Fruit fly (Drosophila melanogaster) whole organism, wandering third instar larva: ENCODE measurements around the gene CG13252.

ENCODE experiments used
- Dif ChIP-seq: fragments of 200-275, 200-300 bp; sonication (Bioruptor generic); optimal IDR thresholded peaks from 2 replicates; lab custom pipeline; 2018; ENCODE audit warnings: missing biosample characterization, missing genetic modification characterization; ENCODE audit not compliant: partially characterized antibody
- GATAd ChIP-seq: sonication (Bioruptor generic); optimal IDR thresholded peaks from 2 replicates; lab custom pipeline; 2016; ENCODE audit warnings: missing biosample characterization, missing genetic modification characterization
- Myc ChIP-seq: fragments of >200 bp; optimal IDR thresholded peaks from 2 replicates; lab custom pipeline; 2017
- Sp1 ChIP-seq: fragments of 200-800 bp; sonication (Bioruptor generic); optimal IDR thresholded peaks from 3 replicates; lab custom pipeline; 2019; ENCODE audit warnings: missing biosample characterization, mild to moderate bottlenecking, missing genetic modification characterization, moderate library complexity
- brk ChIP-seq: fragments of 200-800 bp; sonication (Bioruptor generic); optimal IDR thresholded peaks from 2 replicates; lab custom pipeline; 2016; ENCODE audit warnings: missing biosample characterization, mild to moderate bottlenecking, missing genetic modification characterization
- lola ChIP-seq: fragments of >200 bp; optimal IDR thresholded peaks from 2 replicates; lab custom pipeline; 2017; ENCODE audit warnings: missing biosample characterization, missing genetic modification characterization
- pan ChIP-seq: fragments of >200 bp; optimal IDR thresholded peaks from 2 replicates; lab custom pipeline; 2017
- psq ChIP-seq: fragments of 200-800 bp; sonication (Bioruptor generic); optimal IDR thresholded peaks from 3 replicates; lab custom pipeline; 2017; ENCODE audit warnings: missing biosample characterization, mild to moderate bottlenecking, missing genetic modification characterization, moderate library complexity
- sage ChIP-seq: fragments of 200-800 bp; sonication (Bioruptor generic); optimal IDR thresholded peaks from 2 replicates; lab custom pipeline; 2016; ENCODE audit warnings: missing biosample characterization, mild to moderate bottlenecking, missing genetic modification characterization

dm6 chr3L:20697166-20697791 lies 33.1 kb upstream of the CG13252 start:
- no peak for TF ChIP-seq lola
- TF ChIP-seq sage (GFP tag; lab: Kevin White, UChicago): no peak
- TF ChIP-seq Dif: no peak
- no peak for TF ChIP-seq Myc (lab: Kevin White, UChicago)
- no peak for TF ChIP-seq pan (lab: Kevin White, UChicago)
- TF ChIP-seq Sp1 (GFP tag; lab: Kevin White, UChicago): no peak
- TF ChIP-seq brk: no peak
- TF ChIP-seq psq (GFP tag; lab: Kevin White, UChicago): no peak
- TF ChIP-seq GATAd (GFP tag; lab: Kevin White, UChicago): no peak
